Worm (Caenorhabditis elegans) whole organism, mixed stage, embryonic: ENCODE data around the gene C26D10.4.

ENCODE experiments used
- bed-3 ChIP-seq: fragments of 200-800 bp; sonication (Bioruptor generic); optimal IDR thresholded peaks from 3 replicates; lab custom pipeline; 2018; ENCODE audit warnings: mild to moderate bottlenecking, missing genetic modification characterization, moderate library complexity, missing compliant biosample characterization
- blmp-1 ChIP-seq: fragments of 150-350 bp; optimal IDR thresholded peaks from 2 replicates; lab custom pipeline; 2014; ENCODE audit warnings: missing biosample characterization, missing genetic modification characterization
- elt-3 ChIP-seq: fragments of 150-350 bp; optimal IDR thresholded peaks from 2 replicates; lab custom pipeline; 2014; ENCODE audit warnings: missing biosample characterization, missing genetic modification characterization
- lin-32 ChIP-seq: fragments of 200-800 bp; sonication (Bioruptor generic); optimal IDR thresholded peaks from 2 replicates; lab custom pipeline; 2018; ENCODE audit warnings: mild to moderate bottlenecking, missing genetic modification characterization, missing compliant biosample characterization
- lsy-2 ChIP-seq: fragments of 150-350 bp; optimal IDR thresholded peaks from 2 replicates; lab custom pipeline; 2014; ENCODE audit warnings: missing biosample characterization, missing genetic modification characterization
- mep-1 ChIP-seq: fragments of 150-350 bp; optimal IDR thresholded peaks from 2 replicates; lab custom pipeline; 2017; ENCODE audit warnings: missing biosample characterization, missing genetic modification reagents, missing genetic modification characterization, inconsistent platforms
- nhr-12 ChIP-seq: fragments of 150-350 bp; optimal IDR thresholded peaks from 2 replicates; lab custom pipeline; 2014; ENCODE audit warnings: missing biosample characterization, missing genetic modification characterization
- nhr-237 ChIP-seq: fragments of 150-350 bp; optimal IDR thresholded peaks from 2 replicates; lab custom pipeline; 2014; ENCODE audit warnings: missing biosample characterization, missing genetic modification characterization
- pha-4 ChIP-seq: fragments of 150-350 bp; optimal IDR thresholded peaks from 2 replicates; lab custom pipeline; 2018; ENCODE audit warnings: missing biosample characterization, missing genetic modification reagents, missing genetic modification characterization
- unc-62 ChIP-seq: fragments of 150-350 bp; optimal IDR thresholded peaks from 2 replicates; lab custom pipeline; 2014; ENCODE audit warnings: missing biosample characterization, missing genetic modification reagents, missing genetic modification characterization

DNA sequence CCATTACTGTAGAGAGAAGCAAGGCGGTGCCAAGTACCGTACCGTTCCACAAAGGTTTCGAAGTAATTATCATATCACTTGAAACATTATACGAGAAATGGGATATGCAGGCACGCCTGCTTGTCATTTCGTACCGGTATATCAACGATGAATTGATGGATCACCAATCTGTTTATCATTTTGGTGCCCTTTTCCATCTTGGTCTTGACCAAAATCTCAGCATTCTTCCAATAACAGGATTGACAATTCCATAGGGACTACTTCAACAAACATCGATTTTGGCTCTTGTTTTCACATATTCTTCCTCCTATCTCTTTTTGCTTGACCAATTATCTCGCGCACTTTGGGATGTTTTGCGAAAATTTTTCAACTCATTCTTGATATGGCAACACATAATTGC is 9.5 kb downstream of the C26D10.4 start:
- TF ChIP-seq mep-1 (tag; lab: Kevin White, UChicago) (no peak), nhr-237 (tag; lab: Kevin White, UChicago) (no peak), lsy-2 (tag; lab: Kevin White, UChicago) (no peak), pha-4 (tag; lab: Kevin White, UChicago) (no peak), blmp-1 (tag; lab: Kevin White, UChicago) (no peak), nhr-12 (no peak), lin-32 (GFP tag; lab: Kevin White, UChicago) (no peak), elt-3 (tag; lab: Kevin White, UChicago) (no peak), unc-62 (GFP tag; lab: Kevin White, UChicago) (no peak), bed-3 (GFP tag; lab: Kevin White, UChicago) (no peak)
